Fruit fly (Drosophila melanogaster) whole organism, pupa: ENCODE measurements around the gene CG15019.

Experiments
- CG10348 ChIP-seq: fragments of 200-800 bp; sonication (Bioruptor generic); IDR thresholded peaks from 2 replicates; pipeline ENCODE4 v1.3.6; 2022; ENCODE audit warnings: missing biosample characterization, missing genetic modification characterization
- CG12605 ChIP-seq: fragments of 200-800 bp; sonication (Bioruptor generic); IDR thresholded peaks from 2 replicates; pipeline ENCODE4 v1.3.6; 2022; ENCODE audit warnings: missing biosample characterization, missing genetic modification characterization
- CG13204 ChIP-seq: fragments of 200-800 bp; sonication (Bioruptor generic); optimal IDR thresholded peaks from 2 replicates; lab custom pipeline; 2018; ENCODE audit warnings: missing biosample characterization, mild to moderate bottlenecking, missing genetic modification characterization, moderate library complexity
- CG15710 ChIP-seq: fragments of 200-800 bp; sonication (Bioruptor generic); optimal IDR thresholded peaks from 2 replicates; lab custom pipeline; 2018; ENCODE audit warnings: missing biosample characterization, mild to moderate bottlenecking, missing genetic modification characterization, moderate library complexity
- CG17806 ChIP-seq: fragments of 200-800 bp; sonication (Bioruptor generic); optimal IDR thresholded peaks from 2 replicates; lab custom pipeline; 2018; ENCODE audit warnings: missing biosample characterization, mild to moderate bottlenecking, missing genetic modification characterization, moderate library complexity
- CG32121 ChIP-seq: fragments of 200-800 bp; sonication (Bioruptor generic); IDR thresholded peaks from 2 replicates; pipeline ENCODE4 v1.3.6; 2022; ENCODE audit warnings: missing biosample characterization, missing genetic modification characterization
- CG34367 ChIP-seq: fragments of 200-800 bp; sonication (Bioruptor generic); optimal IDR thresholded peaks from 2 replicates; lab custom pipeline; 2018; ENCODE audit warnings: missing biosample characterization, mild to moderate bottlenecking, missing genetic modification characterization
- CG4496 ChIP-seq: fragments of 200-800 bp; sonication (Bioruptor generic); IDR thresholded peaks from 3 replicates; pipeline ENCODE4 v1.3.6; 2022; ENCODE audit warnings: missing biosample characterization, missing genetic modification characterization
- CG8159 ChIP-seq: fragments of 200-800 bp; sonication (Bioruptor generic); optimal IDR thresholded peaks from 3 replicates; lab custom pipeline; 2018; ENCODE audit warnings: missing biosample characterization, mild to moderate bottlenecking, missing genetic modification characterization, moderate library complexity
- CG8301 ChIP-seq: fragments of 200-800 bp; sonication (Bioruptor generic); optimal IDR thresholded peaks from 2 replicates; lab custom pipeline; 2018; ENCODE audit warnings: missing biosample characterization, mild to moderate bottlenecking, missing genetic modification characterization
- CG9948 ChIP-seq: fragments of 200-800 bp; sonication (Bioruptor generic); optimal IDR thresholded peaks from 2 replicates; lab custom pipeline; 2018; ENCODE audit warnings: missing biosample characterization, mild to moderate bottlenecking, missing genetic modification characterization, moderate library complexity
- D1 ChIP-seq: fragments of 200-800 bp; sonication (Bioruptor generic); optimal IDR thresholded peaks from 2 replicates; lab custom pipeline; 2018; ENCODE audit warnings: missing biosample characterization, mild to moderate bottlenecking, missing genetic modification characterization, moderate library complexity
- EcR ChIP-seq: fragments of 200-800 bp; sonication (Bioruptor generic); optimal IDR thresholded peaks from 3 replicates; lab custom pipeline; 2019; ENCODE audit warnings: missing biosample characterization, missing genetic modification characterization, mild to moderate bottlenecking, moderate library complexity, missing genetic modification reagents
- Ets98B ChIP-seq: fragments of 200-800 bp; sonication (Bioruptor generic); IDR thresholded peaks from 2 replicates; pipeline ENCODE4 v1.3.6; 2022; ENCODE audit warnings: missing biosample characterization, missing genetic modification characterization
- Pif1A ChIP-seq: fragments of 200-800 bp; sonication (Bioruptor generic); optimal IDR thresholded peaks from 3 replicates; lab custom pipeline; 2016; ENCODE audit warnings: missing biosample characterization, missing genetic modification characterization
- Pif1B ChIP-seq: fragments of 200-800 bp; sonication (Bioruptor generic); optimal IDR thresholded peaks from 3 replicates; lab custom pipeline; 2016; ENCODE audit warnings: missing biosample characterization, missing genetic modification characterization
- Snoo ChIP-seq: fragments of 200-800 bp; sonication (Bioruptor generic); optimal IDR thresholded peaks from 3 replicates; lab custom pipeline; 2017; ENCODE audit warnings: missing biosample characterization, mild to moderate bottlenecking, missing genetic modification characterization, inconsistent platforms
- fd96Ca ChIP-seq: fragments of 200-800 bp; sonication (Bioruptor generic); IDR thresholded peaks from 3 replicates; pipeline ENCODE4 v1.3.6; 2022; ENCODE audit warnings: missing biosample characterization, missing genetic modification characterization
- gl ChIP-seq: fragments of 200-800 bp; sonication (Bioruptor generic); optimal IDR thresholded peaks from 2 replicates; lab custom pipeline; 2018; ENCODE audit warnings: missing biosample characterization, mild to moderate bottlenecking, missing genetic modification characterization
- rn ChIP-seq: fragments of 200-800 bp; sonication (Bioruptor generic); IDR thresholded peaks from 2 replicates; pipeline ENCODE4 v1.3.6; 2022; ENCODE audit warnings: missing biosample characterization, missing genetic modification characterization

CG15019 gene

DNA sequence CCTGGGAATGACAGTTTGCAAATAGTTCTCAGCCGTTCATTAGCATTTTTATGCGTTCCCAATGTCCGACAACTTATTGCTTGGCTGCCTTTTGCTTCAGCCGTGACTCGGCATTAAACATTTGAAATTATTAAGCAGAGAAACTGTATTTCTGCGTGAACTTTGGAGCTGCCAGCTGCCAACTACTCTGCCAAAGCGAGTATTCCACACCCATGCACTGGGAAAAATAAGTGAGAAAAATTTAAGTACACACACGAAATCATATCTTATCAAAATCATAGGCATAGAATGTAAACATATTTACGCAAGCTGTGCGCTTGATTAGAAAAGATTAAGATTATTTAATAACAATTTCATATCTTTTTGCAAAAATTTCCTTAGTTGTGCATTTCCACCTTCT lies 7.1 kb upstream of the CG15019 start:
- TF ChIP-seq fd96Ca (GFP tag; lab: Robert Waterston, UW) (peak; percentile 66; the same call in 1 of the 3 replicates), CG12605 (GFP tag; lab: Robert Waterston, UW) (0 out of 2 replicates have a peak, but pooled peaks have one; percentile 39), gl (tag; lab: Kevin White, UChicago) (no peak), CG4496 (GFP tag; lab: Robert Waterston, UW) (peak; percentile 79), CG32121 (GFP tag; lab: Robert Waterston, UW) (peak; percentile 67), CG8159 (no peak), Ets98B (peak; percentile 60), CG8301 (tag; lab: Kevin White, UChicago) (peak; percentile 4)

DNA sequence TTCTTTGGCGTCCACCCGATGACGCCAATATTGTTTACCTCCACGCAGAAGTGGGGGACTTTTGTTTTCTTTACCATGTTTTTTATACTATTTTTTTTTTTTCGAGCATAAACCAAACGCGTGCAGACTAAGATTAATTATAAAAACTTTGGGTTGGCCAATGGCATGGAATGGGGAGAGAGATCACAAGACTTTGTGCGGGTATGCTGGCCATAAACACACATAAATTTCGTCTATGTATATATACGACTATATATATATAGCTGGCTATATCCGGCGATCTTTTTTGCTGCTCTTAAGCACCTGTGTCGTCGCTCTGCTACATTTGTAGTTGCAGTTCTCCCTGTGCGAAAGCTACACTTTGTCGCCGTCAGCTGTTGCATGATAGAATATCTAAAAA lies 6.1 kb upstream of the CG15019 start:
- TF ChIP-seq Ets98B (peak; percentile 30; the same call in 1 of the 2 replicates), CG34367 (tag; lab: Kevin White, UChicago) (no peak), rn (GFP tag; lab: Robert Waterston, UW) (no peak)

DNA sequence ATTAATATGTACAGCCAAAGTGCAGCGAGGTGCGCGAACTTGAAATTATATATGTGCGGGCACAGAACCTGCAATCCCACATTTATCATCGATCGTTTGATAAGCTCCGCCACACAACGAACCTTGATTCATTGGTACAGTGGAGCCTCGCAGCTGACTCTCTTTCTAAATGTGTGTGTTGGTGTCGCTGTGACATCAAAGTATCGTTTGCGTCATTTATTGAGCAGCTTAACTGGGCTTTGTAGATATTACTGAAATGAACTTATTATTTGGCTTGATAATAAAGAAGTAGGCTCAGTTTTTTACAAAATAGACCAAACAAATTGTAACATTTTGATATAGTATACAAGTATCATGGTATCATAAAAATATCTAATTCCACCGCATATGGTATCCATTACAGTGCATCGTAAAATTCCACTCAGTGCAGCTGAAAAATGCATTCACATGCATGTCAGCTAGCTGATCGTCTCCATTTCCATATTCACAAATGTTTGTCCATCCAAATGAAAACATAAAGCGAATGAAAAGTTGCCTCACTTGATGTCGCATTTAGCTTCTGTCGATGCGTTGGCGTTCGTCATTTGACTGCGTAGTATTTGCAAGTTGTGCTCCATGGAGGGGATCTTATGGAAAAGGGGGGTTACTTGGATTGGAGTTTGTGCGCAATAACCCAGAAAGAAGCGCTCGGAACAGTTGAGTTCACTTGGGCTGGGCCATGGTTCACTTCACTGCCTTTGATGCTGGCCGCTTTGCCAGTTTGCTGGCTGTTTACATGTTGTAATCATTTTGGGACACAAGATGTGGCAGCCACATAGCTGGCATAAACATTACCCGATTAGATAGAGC lies 5.4 kb upstream of the CG15019 start:
- TF ChIP-seq CG8159 (peak; percentile 12), Snoo (tag; lab: Kevin White, UChicago) (no peak)

DNA sequence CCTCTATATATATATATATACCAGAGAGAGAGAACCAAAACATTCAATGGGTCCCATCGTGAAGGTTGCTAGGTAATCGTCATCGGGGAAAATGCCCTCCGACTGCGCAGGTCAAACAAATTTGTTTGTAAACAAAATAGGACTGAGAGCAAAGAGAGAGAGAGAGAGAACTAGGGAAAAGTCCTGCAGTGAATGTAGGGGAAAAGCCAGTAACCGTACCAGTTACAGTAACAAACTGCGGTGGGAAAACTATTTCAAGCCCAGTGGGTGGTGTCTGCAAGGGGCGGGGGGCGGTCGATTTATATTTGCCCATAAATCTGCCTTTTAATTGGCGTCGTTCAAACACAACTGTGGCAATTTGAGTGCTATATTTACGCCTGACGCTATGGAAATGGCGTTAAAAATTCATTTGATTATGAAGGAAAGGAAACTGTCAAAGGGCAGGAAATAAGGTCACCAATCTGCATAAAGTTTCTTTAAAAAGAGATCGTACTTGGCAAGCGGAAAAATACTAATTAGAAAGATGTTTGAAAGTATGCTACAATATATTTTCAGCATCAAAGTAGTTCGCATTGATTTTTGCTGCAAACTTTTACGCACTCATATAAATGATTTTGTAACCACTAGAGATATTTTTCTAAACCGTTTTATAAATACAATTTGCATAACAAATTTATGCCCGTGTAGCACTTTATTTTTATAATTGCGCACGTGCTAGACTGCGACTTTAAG lies 4.2 kb upstream of the CG15019 start:
- no peak for TF ChIP-seq Ets98B
- TF ChIP-seq, all 21 proteins: peak for 0

DNA sequence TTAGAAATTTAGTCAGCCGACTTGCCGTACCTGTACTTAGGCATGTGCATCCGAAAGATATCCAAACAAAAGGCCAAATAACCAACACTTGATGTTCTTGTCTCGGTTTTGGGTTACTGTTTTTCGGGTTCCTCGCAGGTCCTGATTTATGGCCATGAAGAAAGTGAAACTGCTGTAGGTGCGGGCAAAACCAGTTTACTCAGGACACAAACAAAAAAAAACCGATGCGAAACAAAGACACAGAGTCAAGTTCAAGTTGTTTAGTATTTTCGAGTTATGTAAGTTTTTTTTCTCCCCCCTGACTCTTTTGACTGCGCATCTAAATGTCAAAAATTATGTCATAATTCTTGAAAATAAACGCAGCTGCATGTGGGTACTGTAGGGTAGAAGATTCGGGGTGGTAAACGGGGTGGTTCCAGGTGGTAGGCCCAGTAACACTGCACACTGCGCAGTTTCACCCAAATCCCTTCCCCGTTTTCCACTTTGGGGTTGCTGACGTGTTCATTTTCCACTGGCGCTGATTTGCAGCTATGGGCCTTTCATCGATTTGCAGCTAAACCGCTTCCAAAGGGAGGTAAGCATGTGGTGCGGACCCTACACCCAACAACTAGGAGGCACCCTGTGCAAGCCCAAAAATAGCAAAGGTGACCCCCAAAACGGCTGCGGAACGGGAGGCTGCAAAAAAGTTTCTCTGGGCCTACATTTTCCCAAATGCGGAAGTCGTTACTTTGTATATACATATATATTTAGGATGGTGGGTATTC lies 3.5 kb upstream of the CG15019 start:
- TF ChIP-seq gl (tag; lab: Kevin White, UChicago) (no peak), CG17806 (tag; lab: Kevin White, UChicago) (no peak), Pif1A (GFP tag; lab: Kevin White, UChicago) (no peak), D1 (tag; lab: Kevin White, UChicago) (no peak), CG13204 (GFP tag; lab: Kevin White, UChicago) (no peak), Ets98B (no peak), Pif1B (GFP tag; lab: Kevin White, UChicago) (no peak), fd96Ca (GFP tag; lab: Robert Waterston, UW) (no peak), CG34367 (tag; lab: Kevin White, UChicago) (no peak), CG9948 (tag; lab: Kevin White, UChicago) (no peak), CG32121 (GFP tag; lab: Robert Waterston, UW) (no peak), CG4496 (GFP tag; lab: Robert Waterston, UW) (no peak), CG8159 (no peak)

DNA sequence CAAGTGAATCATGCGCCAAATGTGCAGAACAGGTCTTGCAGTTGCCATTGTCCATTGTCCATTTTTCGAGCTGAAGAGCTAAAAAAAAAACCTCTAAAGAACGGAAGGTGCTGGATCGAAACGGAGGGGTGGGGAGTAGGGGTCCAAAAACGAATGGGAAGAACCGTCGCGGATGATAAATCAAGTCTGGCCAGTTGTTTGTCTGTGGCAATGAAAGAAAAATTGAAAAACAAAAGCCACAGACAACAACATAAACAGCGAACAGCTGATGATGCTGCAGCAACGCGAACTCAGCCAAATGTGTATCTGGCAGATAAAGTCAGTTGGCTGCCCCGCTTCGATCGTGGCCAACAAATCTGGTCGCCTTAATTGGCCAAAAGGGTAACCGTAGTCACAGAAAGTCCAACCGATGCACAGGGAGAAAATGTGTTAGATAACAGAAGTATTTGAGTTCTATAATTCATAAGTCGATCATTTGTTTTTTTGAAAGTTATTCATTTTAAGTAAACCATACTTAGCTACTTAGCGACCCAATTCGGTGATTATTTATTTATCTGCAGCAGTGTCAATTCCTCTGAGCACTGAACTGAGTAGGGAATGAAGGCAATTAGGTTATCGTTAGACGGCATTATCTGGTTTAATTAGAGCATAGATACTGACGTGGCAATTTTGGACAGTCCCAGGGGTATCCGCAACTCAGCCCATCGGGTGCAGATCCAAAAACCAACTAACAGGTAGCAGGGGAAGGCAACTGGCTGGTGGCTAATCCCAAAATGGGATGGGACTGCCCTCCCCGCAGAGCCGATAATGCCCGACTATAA lies 2.7 kb upstream of the CG15019 start:
- TF ChIP-seq CG15710 (tag; lab: Kevin White, UChicago) (no peak), Pif1B (GFP tag; lab: Kevin White, UChicago) (no peak), Snoo (tag; lab: Kevin White, UChicago) (peak; percentile 44), EcR (GFP tag; lab: Kevin White, UChicago) (peak; percentile 61), CG10348 (no peak), CG13204 (GFP tag; lab: Kevin White, UChicago) (peak; percentile 7), CG4496 (GFP tag; lab: Robert Waterston, UW) (peak; percentile 26; the same call in 1 of the 3 replicates), CG8159 (peak; percentile 25)
